Worm (Caenorhabditis elegans) whole organism, mixed stage, embryonic: ENCODE data around the gene K11H3.5.

Experiments
- M03D4.4 ChIP-seq: sonication (generic microtip); optimal IDR thresholded peaks from 2 replicates; lab custom pipeline; 2017; ENCODE audit warnings: mild to moderate bottlenecking, missing genetic modification characterization, missing compliant biosample characterization
- ceh-39 ChIP-seq: fragments of 150-350 bp; optimal IDR thresholded peaks from 2 replicates; lab custom pipeline; 2014; ENCODE audit warnings: missing biosample characterization, missing genetic modification characterization
- ceh-83 ChIP-seq: fragments of 200-800 bp; sonication (Bioruptor generic); optimal IDR thresholded peaks from 2 replicates; lab custom pipeline; 2018; ENCODE audit warnings: mild to moderate bottlenecking, missing genetic modification characterization, missing compliant biosample characterization
- ces-1 ChIP-seq: fragments of 150-350 bp; optimal IDR thresholded peaks from 2 replicates; lab custom pipeline; 2014; ENCODE audit warnings: missing biosample characterization, missing genetic modification reagents, missing genetic modification characterization
- cnd-1 ChIP-seq: fragments of 200-800 bp; sonication (Bioruptor generic); optimal IDR thresholded peaks from 2 replicates; lab custom pipeline; 2018; ENCODE audit warnings: mild to moderate bottlenecking, missing genetic modification characterization, missing compliant biosample characterization
- drap-1 ChIP-seq: fragments of 200-800 bp; sonication (Bioruptor generic); optimal IDR thresholded peaks from 3 replicates; lab custom pipeline; 2018; ENCODE audit warnings: mild to moderate bottlenecking, missing genetic modification characterization, missing compliant biosample characterization
- elt-1 ChIP-seq: sonication (generic microtip); optimal IDR thresholded peaks from 2 replicates; lab custom pipeline; 2017; ENCODE audit warnings: missing genetic modification characterization, mild to moderate bottlenecking, missing compliant biosample characterization, antibody characterized with exemption, moderate library complexity, borderline replicate concordance; ENCODE audit not compliant: insufficient read depth
- elt-3 ChIP-seq: fragments of 150-350 bp; optimal IDR thresholded peaks from 2 replicates; lab custom pipeline; 2014; ENCODE audit warnings: missing biosample characterization, missing genetic modification characterization
- flh-1 ChIP-seq: fragments of 200-800 bp; sonication (Bioruptor generic); optimal IDR thresholded peaks from 2 replicates; lab custom pipeline; 2018; ENCODE audit warnings: mild to moderate bottlenecking, missing genetic modification characterization, moderate library complexity, missing compliant biosample characterization
- ham-2 ChIP-seq: fragments of 200-800 bp; sonication (Bioruptor generic); optimal IDR thresholded peaks from 2 replicates; lab custom pipeline; 2018; ENCODE audit warnings: mild to moderate bottlenecking, missing genetic modification characterization, missing compliant biosample characterization
- hlh-1 ChIP-seq: fragments of 150-350 bp; optimal IDR thresholded peaks from 2 replicates; lab custom pipeline; 2014; ENCODE audit warnings: missing biosample characterization, missing genetic modification reagents, missing genetic modification characterization
- lin-13 ChIP-seq: fragments of 150-350 bp; optimal IDR thresholded peaks from 2 replicates; lab custom pipeline; 2014; ENCODE audit warnings: missing biosample characterization, missing genetic modification characterization
- lin-32 ChIP-seq: fragments of 200-800 bp; sonication (Bioruptor generic); optimal IDR thresholded peaks from 2 replicates; lab custom pipeline; 2018; ENCODE audit warnings: mild to moderate bottlenecking, missing genetic modification characterization, missing compliant biosample characterization
- lsy-2 ChIP-seq: fragments of 150-350 bp; optimal IDR thresholded peaks from 2 replicates; lab custom pipeline; 2014; ENCODE audit warnings: missing biosample characterization, missing genetic modification characterization
- mab-5 ChIP-seq: fragments of 150-350 bp; optimal IDR thresholded peaks from 2 replicates; lab custom pipeline; 2014; ENCODE audit warnings: missing biosample characterization, missing genetic modification characterization
- mep-1 ChIP-seq: fragments of 150-350 bp; optimal IDR thresholded peaks from 2 replicates; lab custom pipeline; 2017; ENCODE audit warnings: missing biosample characterization, missing genetic modification reagents, missing genetic modification characterization, inconsistent platforms
- nhr-12 ChIP-seq: fragments of 150-350 bp; optimal IDR thresholded peaks from 2 replicates; lab custom pipeline; 2014; ENCODE audit warnings: missing biosample characterization, missing genetic modification characterization
- nhr-2 ChIP-seq: fragments of 150-350 bp; optimal IDR thresholded peaks from 2 replicates; lab custom pipeline; 2014; ENCODE audit warnings: missing biosample characterization, missing genetic modification characterization
- nhr-237 ChIP-seq: fragments of 150-350 bp; optimal IDR thresholded peaks from 2 replicates; lab custom pipeline; 2014; ENCODE audit warnings: missing biosample characterization, missing genetic modification characterization
- nhr-28 ChIP-seq: fragments of 150-350 bp; optimal IDR thresholded peaks from 2 replicates; lab custom pipeline; 2014; ENCODE audit warnings: missing biosample characterization, missing genetic modification characterization
- nhr-76 ChIP-seq: sonication (generic microtip); optimal IDR thresholded peaks from 2 replicates; lab custom pipeline; 2017; ENCODE audit warnings: missing biosample characterization, missing genetic modification characterization
- pha-4 ChIP-seq: fragments of 150-350 bp; optimal IDR thresholded peaks from 2 replicates; lab custom pipeline; 2018; ENCODE audit warnings: missing biosample characterization, missing genetic modification reagents, missing genetic modification characterization
- sem-2 ChIP-seq: fragments of 200-800 bp; sonication (Bioruptor generic); optimal IDR thresholded peaks from 2 replicates; lab custom pipeline; 2018; ENCODE audit warnings: mild to moderate bottlenecking, missing genetic modification characterization, missing compliant biosample characterization
- snpc-4 ChIP-seq: fragments of 150-350 bp; optimal IDR thresholded peaks from 2 replicates; lab custom pipeline; 2014; ENCODE audit warnings: missing biosample characterization, missing genetic modification characterization
- sptf-1 ChIP-seq: sonication (generic microtip); optimal IDR thresholded peaks from 2 replicates; lab custom pipeline; 2017; ENCODE audit warnings: mild to moderate bottlenecking, missing genetic modification characterization, moderate library complexity, missing compliant biosample characterization
- tbx-8 ChIP-seq: fragments of 200-800 bp; sonication (Bioruptor generic); optimal IDR thresholded peaks from 2 replicates; lab custom pipeline; 2018; ENCODE audit warnings: mild to moderate bottlenecking, missing genetic modification characterization, moderate library complexity, missing compliant biosample characterization
- unc-120 ChIP-seq: sonication (generic microtip); optimal IDR thresholded peaks from 2 replicates; lab custom pipeline; 2017; ENCODE audit warnings: missing genetic modification characterization, missing compliant biosample characterization; ENCODE audit not compliant: poor library complexity, severe bottlenecking
- unc-39 ChIP-seq: fragments of 150-350 bp; optimal IDR thresholded peaks from 2 replicates; lab custom pipeline; 2014; ENCODE audit warnings: missing biosample characterization, missing genetic modification characterization
- zip-8 ChIP-seq: fragments of 150-350 bp; optimal IDR thresholded peaks from 2 replicates; lab custom pipeline; 2014; ENCODE audit warnings: missing biosample characterization, missing genetic modification characterization
- ztf-11 ChIP-seq: fragments of 150-350 bp; optimal IDR thresholded peaks from 2 replicates; lab custom pipeline; 2014; ENCODE audit warnings: missing biosample characterization, missing genetic modification characterization

Gene K11H3.5

ce11 chrIII:9867352-9867751, 23.8 kb downstream of the K11H3.5 start:
- TF ChIP-seq snpc-4 = no peak
- TF ChIP-seq elt-1 (tag; lab: Kevin White, UChicago) = no peak
- no peak for TF ChIP-seq ham-2 (GFP tag; lab: Kevin White, UChicago)
- peak; percentile 94 for TF ChIP-seq ces-1 (GFP tag; lab: Kevin White, UChicago)
- TF ChIP-seq nhr-76 = no peak
- no peak for TF ChIP-seq mep-1 (tag; lab: Kevin White, UChicago)

- peak; percentile 6 for TF ChIP-seq lin-13 (tag; lab: Kevin White, UChicago)
- peak; percentile 52 for TF ChIP-seq mep-1 (tag; lab: Kevin White, UChicago)
- TF ChIP-seq sem-2 (GFP tag; lab: Kevin White, UChicago) = no peak
- TF ChIP-seq sptf-1 (tag; lab: Kevin White, UChicago) = peak; percentile 25
- no peak for TF ChIP-seq ztf-11 (tag; lab: Kevin White, UChicago)
- peak; percentile 26 for TF ChIP-seq mab-5
- TF ChIP-seq snpc-4 = no peak
- TF ChIP-seq ceh-83 (GFP tag; lab: Kevin White, UChicago) = peak; percentile 9
- peak; percentile 48 for TF ChIP-seq lsy-2 (tag; lab: Kevin White, UChicago)
- no peak for TF ChIP-seq unc-39 (tag; lab: Kevin White, UChicago)
Measured at ce11 chrIII:9867780-9868503, 24.4 kb downstream of the K11H3.5 start, which contains the start of gene dhhc-4. TSS of gene dhhc-4 (minus strand) at chrIII:9867792.

ce11 chrIII:9871032-9871431, 27.5 kb downstream of the K11H3.5 start, which contains the start of gene ZK757.1:
TSS of gene ZK757.1 (minus strand) at chrIII:9871132.
- no peak for TF ChIP-seq lin-13 (tag; lab: Kevin White, UChicago)
- TF ChIP-seq drap-1 = no peak
- no peak for TF ChIP-seq ceh-83 (GFP tag; lab: Kevin White, UChicago)
- TF ChIP-seq sem-2 (GFP tag; lab: Kevin White, UChicago) = no peak
- no peak for TF ChIP-seq elt-1 (tag; lab: Kevin White, UChicago)
- no peak for TF ChIP-seq elt-3 (tag; lab: Kevin White, UChicago)
- no peak for TF ChIP-seq ceh-39
- no peak for TF ChIP-seq nhr-237
- no peak for TF ChIP-seq zip-8 (tag; lab: Kevin White, UChicago)
- TF ChIP-seq M03D4.4 (tag; lab: Kevin White, UChicago) = no peak
- no peak for TF ChIP-seq nhr-12 (tag; lab: Kevin White, UChicago)
- no peak for TF ChIP-seq lin-32 (GFP tag; lab: Kevin White, UChicago)
- no peak for TF ChIP-seq pha-4 (tag; lab: Kevin White, UChicago)

- no peak for TF ChIP-seq pha-4 (tag; lab: Kevin White, UChicago)
- TF ChIP-seq snpc-4 = no peak
- TF ChIP-seq tbx-8 = no peak
- TF ChIP-seq lin-32 (GFP tag; lab: Kevin White, UChicago) = no peak
- no peak for TF ChIP-seq elt-3 (tag; lab: Kevin White, UChicago)
- TF ChIP-seq lsy-2 (tag; lab: Kevin White, UChicago) = no peak
- TF ChIP-seq elt-1 (tag; lab: Kevin White, UChicago) = no peak
- TF ChIP-seq hlh-1 = no peak
- no peak for TF ChIP-seq ceh-83 (GFP tag; lab: Kevin White, UChicago)
- TF ChIP-seq zip-8 (tag; lab: Kevin White, UChicago) = no peak
- TF ChIP-seq cnd-1 (tag; lab: Kevin White, UChicago) = no peak
- TF ChIP-seq unc-120 = no peak
- TF ChIP-seq ces-1 (GFP tag; lab: Kevin White, UChicago) = no peak
- TF ChIP-seq nhr-2 = no peak
- TF ChIP-seq nhr-76 = no peak
Measured at ce11 chrIII:9874515-9874914, 30.9 kb downstream of the K11H3.5 start.

ce11 chrIII:9876951-9877350, 33.4 kb downstream of the K11H3.5 start, which contains the start of gene ZK757.10:
TSS of gene ZK757.10 (plus strand) at chrIII:9877251.
- TF ChIP-seq sem-2 (GFP tag; lab: Kevin White, UChicago) = no peak
- TF ChIP-seq mep-1 (tag; lab: Kevin White, UChicago) = no peak
- no peak for TF ChIP-seq nhr-28
- no peak for TF ChIP-seq ceh-83 (GFP tag; lab: Kevin White, UChicago)
- no peak for TF ChIP-seq elt-1 (tag; lab: Kevin White, UChicago)
- TF ChIP-seq mab-5 = no peak
- TF ChIP-seq ztf-11 (tag; lab: Kevin White, UChicago) = no peak
- no peak for TF ChIP-seq lsy-2 (tag; lab: Kevin White, UChicago)
- TF ChIP-seq sptf-1 (tag; lab: Kevin White, UChicago) = no peak
- TF ChIP-seq flh-1 = no peak
- TF ChIP-seq, all 35 proteins: peak for 0
